Worm (Caenorhabditis elegans) whole organism, young adult: ENCODE measurements around the gene dmsr-4.

Source experiments
- D2030.7 ChIP-seq: fragments of 200-800 bp; sonication (Bioruptor generic); IDR thresholded peaks from 2 replicates; pipeline ENCODE4 v1.3.6; 2022; ENCODE audit warnings: missing genetic modification reagents, missing genetic modification characterization, missing compliant biosample characterization
- Y56A3A.18 ChIP-seq: fragments of 200-800 bp; sonication (Bioruptor generic); IDR thresholded peaks from 2 replicates; pipeline ENCODE4 v1.3.6; 2022; ENCODE audit warnings: missing genetic modification reagents, missing genetic modification characterization, missing compliant biosample characterization
- Y79H2A.3 ChIP-seq: fragments of 200-800 bp; sonication (Bioruptor generic); conservative IDR thresholded peaks from 2 replicates; pipeline ENCODE4 v1.3.6; 2022; ENCODE audit warnings: missing genetic modification reagents, missing genetic modification characterization, missing compliant biosample characterization
- ama-1 ChIP-seq, 3 experiments: fragments of 150-350 bp in 1 of 3; sonication (generic microtip) in 2 of 3; optimal IDR thresholded peaks; 2 replicates each; lab custom pipeline; 2014 to 2018; ENCODE audit warnings: missing biosample characterization in 2 of 3, missing genetic modification characterization in 2 of 3, missing genetic modification reagents in 2 of 3
- ceh-58 ChIP-seq: fragments of 200-800 bp; sonication (Bioruptor generic); IDR thresholded peaks from 2 replicates; pipeline ENCODE4 v1.3.6; 2022; ENCODE audit warnings: missing genetic modification characterization, missing compliant biosample characterization
- hmg-1.2 ChIP-seq: fragments of 200-800 bp; sonication (Bioruptor generic); IDR thresholded peaks from 2 replicates; pipeline ENCODE4 v1.3.6; 2022; ENCODE audit warnings: missing genetic modification reagents, missing genetic modification characterization, missing compliant biosample characterization
- hsf-1 ChIP-seq: fragments of 200-800 bp; sonication (Bioruptor generic); IDR thresholded peaks from 2 replicates; pipeline ENCODE4 v1.3.6; 2022; ENCODE audit warnings: missing genetic modification reagents, missing genetic modification characterization, missing compliant biosample characterization
- let-526 ChIP-seq: fragments of 200-800 bp; sonication (Bioruptor generic); IDR thresholded peaks from 2 replicates; pipeline ENCODE4 v1.3.6; 2022; ENCODE audit warnings: missing genetic modification reagents, missing genetic modification characterization, missing compliant biosample characterization
- madf-10 ChIP-seq: sonication (generic microtip); optimal IDR thresholded peaks from 2 replicates; lab custom pipeline; 2016; ENCODE audit warnings: mild to moderate bottlenecking, missing genetic modification characterization, missing compliant biosample characterization
- rpc-1 ChIP-seq, 2 experiments: fragments of 150-350 bp in 1 of 2; sonication (generic microtip) in 1 of 2; optimal IDR thresholded peaks; 2 replicates each; lab custom pipeline; 2014 to 2018; ENCODE audit warnings: missing biosample characterization in 1 of 2, missing genetic modification characterization in 1 of 2, missing genetic modification reagents in 1 of 2, missing genotype in 1 of 2

DNA sequence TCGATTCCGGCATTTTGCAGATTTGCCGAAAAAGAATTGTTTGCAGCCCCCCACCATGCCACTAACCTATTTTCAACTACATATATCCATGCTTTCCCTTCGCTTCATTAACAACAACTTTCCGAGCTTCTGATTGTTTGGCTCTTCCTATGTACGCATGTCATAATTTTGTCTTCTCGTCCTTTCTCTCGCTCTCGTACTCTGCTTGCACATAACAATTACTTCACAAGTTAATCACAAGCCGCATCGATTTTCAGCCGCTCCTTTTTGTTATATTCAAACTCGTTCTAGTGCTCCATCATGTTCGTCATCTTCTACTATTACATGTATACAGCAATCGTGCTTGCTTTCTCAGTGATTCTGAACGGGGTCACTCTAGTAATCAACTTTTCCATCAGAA is 21.5 kb upstream of the dmsr-4 start, which contains the start of gene C03H5.9:
- TF ChIP-seq hmg-1.2 (GFP tag; lab: Robert Waterston, UW) (no peak), ceh-58 (GFP tag; lab: Robert Waterston, UW) (no peak), Y56A3A.18 (GFP tag; lab: Robert Waterston, UW) (no peak), let-526 (GFP tag; lab: Robert Waterston, UW) (no peak), ama-1 (optimal IDR thresholded peaks at IDR 0.05; lab: Kevin White, UChicago) (no peak), ama-1 (GFP tag; optimal IDR thresholded peaks at IDR 0.05; lab: Kevin White, UChicago) (no peak), madf-10 (tag; lab: Kevin White, UChicago) (no peak), rpc-1 (optimal IDR thresholded peaks at IDR 0.05; lab: Kevin White, UChicago) (no peak), rpc-1 (tag; optimal IDR thresholded peaks at IDR 0.05; lab: Kevin White, UChicago) (no peak), D2030.7 (GFP tag; lab: Robert Waterston, UW) (no peak), Y79H2A.3 (GFP tag; lab: Robert Waterston, UW) (no peak), hsf-1 (GFP tag; lab: Robert Waterston, UW) (no peak)
